Worm (Caenorhabditis elegans): ENCODE measurements around the gene str-182.

- no peak for TF ChIP-seq pqm-1 (tag; optimal IDR thresholded peaks at IDR 0.05)
- TF ChIP-seq hlh-13 (GFP tag; optimal IDR thresholded peaks at IDR 0.05), result no peak
- TF ChIP-seq elt-2 (tag; optimal IDR thresholded peaks at IDR 0.05), result no peak
- no peak for TF ChIP-seq ceh-14 (tag; optimal IDR thresholded peaks at IDR 0.05)
- TF ChIP-seq pha-4 (tag; optimal IDR thresholded peaks at IDR 0.05), result no peak
- no peak for TF ChIP-seq nhr-11 (tag; optimal IDR thresholded peaks at IDR 0.05)
- no peak for TF ChIP-seq hlh-8 (tag; optimal IDR thresholded peaks at IDR 0.05)
- TF ChIP-seq fkh-6 (tag; optimal IDR thresholded peaks at IDR 0.05), result no peak
These were observed 5.9 kb downstream of the str-182 start, which contains the start of gene ttr-19 for ce11 chrV:10227333-10227732.

Measured in whole organism, late embryonic.